Worm (Caenorhabditis elegans) whole organism, midembryonic: Measurements from ENCODE around the gene F01G10.4.

Experiments used
- T22C8.4 ChIP-seq: fragments of 200-800 bp; sonication (Bioruptor generic); IDR thresholded peaks from 2 replicates; pipeline ENCODE4 v1.3.6; 2022; ENCODE audit warnings: missing genetic modification characterization, missing compliant biosample characterization
- cog-1 ChIP-seq: sonication (generic microtip); optimal IDR thresholded peaks from 2 replicates; lab custom pipeline; 2016; ENCODE audit warnings: missing genetic modification characterization, missing compliant biosample characterization
- flt-1 ChIP-seq: fragments of 200-800 bp; sonication (Bioruptor generic); IDR thresholded peaks from 2 replicates; pipeline ENCODE4 v1.3.6; 2022; ENCODE audit warnings: missing genetic modification characterization, missing compliant biosample characterization
- klf-2 ChIP-seq: fragments of 200-800 bp; sonication (Bioruptor generic); conservative IDR thresholded peaks from 2 replicates; pipeline ENCODE4 v1.3.6; 2022; ENCODE audit warnings: missing genetic modification reagents, missing genetic modification characterization, missing compliant biosample characterization
- med-1 ChIP-seq: sonication (generic microtip); optimal IDR thresholded peaks from 2 replicates; lab custom pipeline; 2017; ENCODE audit warnings: missing genetic modification characterization, mild to moderate bottlenecking, missing compliant biosample characterization, antibody characterized with exemption, missing genetic modification reagents; ENCODE audit not compliant: insufficient read depth
- ref-1 ChIP-seq: fragments of 200-800 bp; sonication (Bioruptor generic); conservative IDR thresholded peaks from 2 replicates; pipeline ENCODE4 v1.3.6; 2022; ENCODE audit warnings: missing genetic modification reagents, missing genetic modification characterization, missing compliant biosample characterization
- tab-1 ChIP-seq: fragments of 200-800 bp; sonication (Bioruptor generic); IDR thresholded peaks from 2 replicates; pipeline ENCODE4 v1.3.6; 2022; ENCODE audit warnings: missing genetic modification characterization, missing compliant biosample characterization
- ztf-23 ChIP-seq: fragments of 200-800 bp; sonication (Bioruptor generic); IDR thresholded peaks from 2 replicates; pipeline ENCODE4 v1.3.6; 2022; ENCODE audit warnings: missing genetic modification reagents, missing genetic modification characterization, missing compliant biosample characterization
- ztf-29 ChIP-seq: fragments of 200-800 bp; sonication (Bioruptor generic); IDR thresholded peaks from 2 replicates; pipeline ENCODE4 v1.3.6; 2022; ENCODE audit warnings: missing genetic modification reagents, missing genetic modification characterization, missing compliant biosample characterization

F01G10.4 gene

ce11 chrIV:10216704-10217296 is 15.6 kb downstream of the F01G10.4 start:
- no peak for TF ChIP-seq T22C8.4
- TF ChIP-seq cog-1 (tag; lab: Kevin White, UChicago): no peak
- no peak for TF ChIP-seq ref-1 (GFP tag; lab: Robert Waterston, UW)

- no peak for TF ChIP-seq T22C8.4
- TF ChIP-seq tab-1: no peak
- no peak for TF ChIP-seq med-1 (GFP tag; lab: Kevin White, UChicago)
- no peak for TF ChIP-seq ztf-29 (GFP tag; lab: Robert Waterston, UW)
- TF ChIP-seq ref-1 (GFP tag; lab: Robert Waterston, UW): no peak
- TF ChIP-seq cog-1 (tag; lab: Kevin White, UChicago): no peak
- TF ChIP-seq flt-1 (GFP tag; lab: Robert Waterston, UW): no peak
- TF ChIP-seq ztf-23: no peak
- no peak for TF ChIP-seq klf-2
These were observed 16.3 kb downstream of the F01G10.4 start, which contains the start of gene col-124 for ce11 chrIV:10216078-10216477. col-124 (plus strand) TSS chrIV:10216451.

ce11 chrIV:10215393-10215792 is 17.0 kb downstream of the F01G10.4 start:
- TF ChIP-seq med-1 (GFP tag; lab: Kevin White, UChicago) (no peak), flt-1 (GFP tag; lab: Robert Waterston, UW) (no peak), cog-1 (tag; lab: Kevin White, UChicago) (no peak), ztf-29 (GFP tag; lab: Robert Waterston, UW) (no peak), klf-2 (no peak), tab-1 (no peak), T22C8.4 (no peak), ref-1 (GFP tag; lab: Robert Waterston, UW) (no peak), ztf-23 (no peak)

- TF ChIP-seq ref-1 (GFP tag; lab: Robert Waterston, UW) (no peak), tab-1 (no peak), ztf-29 (GFP tag; lab: Robert Waterston, UW) (no peak), flt-1 (GFP tag; lab: Robert Waterston, UW) (no peak), klf-2 (no peak), T22C8.4 (no peak), med-1 (GFP tag; lab: Kevin White, UChicago) (no peak), cog-1 (tag; lab: Kevin White, UChicago) (no peak), ztf-23 (no peak)
These were observed 17.5 kb downstream of the F01G10.4 start, which contains the start of gene abt-1 for ce11 chrIV:10214811-10215210. abt-1 (minus strand) TSS chrIV:10214911.

- TF ChIP-seq tab-1 (no peak), klf-2 (no peak), flt-1 (GFP tag; lab: Robert Waterston, UW) (no peak), med-1 (GFP tag; lab: Kevin White, UChicago) (no peak), T22C8.4 (no peak), ztf-29 (GFP tag; lab: Robert Waterston, UW) (no peak), cog-1 (tag; lab: Kevin White, UChicago) (no peak), ref-1 (GFP tag; lab: Robert Waterston, UW) (no peak), ztf-23 (no peak)
These were observed 26.2 kb downstream of the F01G10.4 start, which contains the start of gene K04D7.6 for ce11 chrIV:10206182-10206581. K04D7.6 (minus strand) TSS chrIV:10206282.

- TF ChIP-seq T22C8.4 (no peak), ztf-23 (no peak), med-1 (GFP tag; lab: Kevin White, UChicago) (no peak), klf-2 (no peak), cog-1 (tag; lab: Kevin White, UChicago) (no peak), ref-1 (GFP tag; lab: Robert Waterston, UW) (no peak), tab-1 (no peak), flt-1 (GFP tag; lab: Robert Waterston, UW) (no peak), ztf-29 (GFP tag; lab: Robert Waterston, UW) (no peak)
These were observed 35.0 kb downstream of the F01G10.4 start, which contains the start of gene gon-4 for ce11 chrIV:10197317-10197867. gon-4 (plus strand) TSS chrIV:10197817.

ce11 chrIV:10194345-10194744 is 38.0 kb downstream of the F01G10.4 start, which contains the start of gene ptrg-1:
ptrg-1 (minus strand) TSS chrIV:10194445.
- no peak for TF ChIP-seq cog-1 (tag; lab: Kevin White, UChicago)
- TF ChIP-seq klf-2: no peak
- TF ChIP-seq ztf-23: no peak
- TF ChIP-seq tab-1: no peak
- TF ChIP-seq flt-1 (GFP tag; lab: Robert Waterston, UW): no peak
- TF ChIP-seq T22C8.4: no peak
- TF ChIP-seq ztf-29 (GFP tag; lab: Robert Waterston, UW): no peak
- TF ChIP-seq ref-1 (GFP tag; lab: Robert Waterston, UW): no peak
- no peak for TF ChIP-seq med-1 (GFP tag; lab: Kevin White, UChicago)

ce11 chrIV:10191498-10191897 is 40.9 kb downstream of the F01G10.4 start:
- TF ChIP-seq cog-1 (tag; lab: Kevin White, UChicago): no peak
- TF ChIP-seq klf-2: no peak
- TF ChIP-seq T22C8.4: no peak
- TF ChIP-seq ref-1 (GFP tag; lab: Robert Waterston, UW): no peak
- no peak for TF ChIP-seq ztf-29 (GFP tag; lab: Robert Waterston, UW)
- TF ChIP-seq ztf-23: no peak
- TF ChIP-seq tab-1: no peak

ce11 chrIV:10190586-10190985 is 41.8 kb downstream of the F01G10.4 start:
- TF ChIP-seq T22C8.4 (no peak), flt-1 (GFP tag; lab: Robert Waterston, UW) (0 out of 2 replicates have a peak, but pooled peaks have one; percentile 22)

ce11 chrIV:10188505-10188904 is 43.9 kb downstream of the F01G10.4 start:
- no peak for TF ChIP-seq T22C8.4
- TF ChIP-seq ztf-29 (GFP tag; lab: Robert Waterston, UW): no peak
- no peak for TF ChIP-seq ref-1 (GFP tag; lab: Robert Waterston, UW)
- no peak for TF ChIP-seq tab-1
- TF ChIP-seq med-1 (GFP tag; lab: Kevin White, UChicago): no peak
- TF ChIP-seq klf-2: no peak
- TF ChIP-seq ztf-23: no peak
